Worm (Caenorhabditis elegans): ENCODE measurements around the gene bcmo-2.

The bcmo-2 gene

ce11 chrII:3956744-3957143, 46.1 kb upstream of the bcmo-2 start:
- no peak for TF ChIP-seq F10E7.11 (tag; optimal IDR thresholded peaks at IDR 0.05)
- no peak for TF ChIP-seq zfh-2 (GFP tag; conservative IDR thresholded peaks at IDR 0.05)
- no peak for TF ChIP-seq dpl-1 (GFP tag; optimal IDR thresholded peaks at IDR 0.05)
- no peak for TF ChIP-seq chd-7 (tag; optimal IDR thresholded peaks at IDR 0.05)
- peak; percentile 51 for TF ChIP-seq somi-1 (GFP tag; optimal IDR thresholded peaks at IDR 0.05)

- no peak for TF ChIP-seq hmg-1.2 (GFP tag; IDR thresholded peaks at IDR 0.05)
- no peak for TF ChIP-seq Y53F4B.3 (GFP tag; IDR thresholded peaks at IDR 0.05)
- TF ChIP-seq akir-1 (GFP tag; optimal IDR thresholded peaks at IDR 0.05), result no peak
- TF ChIP-seq gei-17 (GFP tag; optimal IDR thresholded peaks at IDR 0.05), result no peak
- no peak for TF ChIP-seq aptf-2 (GFP tag; conservative IDR thresholded peaks at IDR 0.05)
- no peak for TF ChIP-seq F55B11.4 (tag; optimal IDR thresholded peaks at IDR 0.05; ENCODE audit: borderline replicate concordance, insufficient read depth)
- no peak for TF ChIP-seq ztf-3 (GFP tag; optimal IDR thresholded peaks at IDR 0.05)
- no peak for TF ChIP-seq bed-1 (GFP tag; IDR thresholded peaks at IDR 0.05)
- TF ChIP-seq F52B5.7 (tag; optimal IDR thresholded peaks at IDR 0.05), result no peak
- TF ChIP-seq Y56A3A.18 (GFP tag; IDR thresholded peaks at IDR 0.05), result no peak
- TF ChIP-seq cebp-2 (GFP tag; IDR thresholded peaks at IDR 0.05), result no peak
- no peak for TF ChIP-seq egl-44 (GFP tag; IDR thresholded peaks at IDR 0.05)
- no peak for TF ChIP-seq tlf-1 (GFP tag; optimal IDR thresholded peaks at IDR 0.05)
- no peak for TF ChIP-seq chd-7 (tag; optimal IDR thresholded peaks at IDR 0.05)
- TF ChIP-seq F33H1.4 (GFP tag; IDR thresholded peaks at IDR 0.05), result no peak
- TF ChIP-seq ztf-22 (GFP tag; optimal IDR thresholded peaks at IDR 0.05), result no peak
- no peak for TF ChIP-seq zim-3 (tag; optimal IDR thresholded peaks at IDR 0.05)
- no peak for TF ChIP-seq aptf-3 (GFP tag; IDR thresholded peaks at IDR 0.05)
Measured at ce11 chrII:3955938-3956337, 45.3 kb upstream of the bcmo-2 start.

ce11 chrII:3954838-3955237, 44.2 kb upstream of the bcmo-2 start:
- TF ChIP-seq nfya-1 (tag; optimal IDR thresholded peaks at IDR 0.05; ENCODE audit: borderline replicate concordance, insufficient read depth) (no peak), cebp-1 (GFP tag; IDR thresholded peaks at IDR 0.05) (no peak), cebp-1 (tag; optimal IDR thresholded peaks at IDR 0.05) (peak; percentile 4)

ce11 chrII:3954018-3954417, 43.4 kb upstream of the bcmo-2 start:
- TF ChIP-seq cebp-1 (GFP tag; IDR thresholded peaks at IDR 0.05) (no peak), cebp-1 (tag; optimal IDR thresholded peaks at IDR 0.05) (no peak), Y95B8A.8 (GFP tag; IDR thresholded peaks at IDR 0.05) (no peak), efl-1 (GFP tag; optimal IDR thresholded peaks at IDR 0.05) (no peak), tbp1 (GFP tag; optimal IDR thresholded peaks at IDR 0.05) (no peak), nhr-80 (tag; optimal IDR thresholded peaks at IDR 0.05) (peak; percentile 46)

- TF ChIP-seq lsy-27 (tag; optimal IDR thresholded peaks at IDR 0.05; ENCODE audit: borderline replicate concordance, insufficient read depth) (no peak), cebp-1 (GFP tag; IDR thresholded peaks at IDR 0.05) (no peak), cebp-1 (tag; optimal IDR thresholded peaks at IDR 0.05) (peak; percentile 3)
Measured at ce11 chrII:3952967-3953366, 42.3 kb upstream of the bcmo-2 start.

ce11 chrII:3952368-3952767, 41.7 kb upstream of the bcmo-2 start:
- TF ChIP-seq F57A8.1 (GFP tag; optimal IDR thresholded peaks at IDR 0.05) (no peak), B0336.3 (GFP tag; IDR thresholded peaks at IDR 0.05) (no peak), K12H6.12 (tag; optimal IDR thresholded peaks at IDR 0.05) (no peak), B0035.1 (tag; optimal IDR thresholded peaks at IDR 0.05) (no peak), mel-28 (tag; optimal IDR thresholded peaks at IDR 0.05; ENCODE audit: borderline replicate concordance) (no peak), zim-3 (tag; optimal IDR thresholded peaks at IDR 0.05) (no peak), snpc-1.1 (tag; optimal IDR thresholded peaks at IDR 0.05; ENCODE audit: insufficient read depth) (no peak), zfh-2 (GFP tag; conservative IDR thresholded peaks at IDR 0.05) (0 out of 2 replicates have a peak, but pooled peaks have one; percentile 26)

Data from whole organism, young adult.